Fruit fly (Drosophila melanogaster) whole organism, embryonic: Measurements from ENCODE around the gene CG18749.

Experiments
- bowl ChIP-seq: fragments of 200-800 bp; sonication (Bioruptor generic); IDR thresholded peaks from 2 replicates; pipeline ENCODE4 v1.3.6; 2022; ENCODE audit warnings: missing biosample characterization, missing genetic modification characterization
- crc ChIP-seq: fragments of 200-800 bp; sonication (Bioruptor generic); optimal IDR thresholded peaks from 2 replicates; lab custom pipeline; 2016; ENCODE audit warnings: missing biosample characterization, missing genetic modification characterization

- TF ChIP-seq bowl (GFP tag; lab: Robert Waterston, UW) (no peak), crc (GFP tag; lab: Kevin White, UChicago) (no peak)
These were observed 10.5 kb upstream of the CG18749 start, which contains the start of gene PolI for dm6 chr3R:8233370-8233773.
